Worm (Caenorhabditis elegans) whole organism, L4 larva: ENCODE data around the gene F45D11.11.

Source experiments
- Y75B8A.6 ChIP-seq: fragments of 200-800 bp; sonication (Bioruptor generic); IDR thresholded peaks from 2 replicates; pipeline ENCODE4 v1.3.6; 2022; ENCODE audit warnings: missing genetic modification reagents, missing genetic modification characterization, missing compliant biosample characterization
- daf-16 ChIP-seq, 3 experiments: sonication (generic microtip); optimal IDR thresholded peaks; 2 replicates each; lab custom pipeline; 2016 to 2017; ENCODE audit warnings: missing genetic modification characterization in 3 of 3, missing genetic modification reagents in 3 of 3, mild to moderate bottlenecking in 2 of 3, missing compliant biosample characterization in 2 of 3, missing biosample characterization in 1 of 3, moderate library complexity in 1 of 3
- dmd-6 ChIP-seq: fragments of 200-800 bp; sonication (Bioruptor generic); IDR thresholded peaks from 2 replicates; pipeline ENCODE4 v1.3.6; 2022; ENCODE audit warnings: missing genetic modification reagents, missing genetic modification characterization, missing compliant biosample characterization
- dmd-9 ChIP-seq: fragments of 200-800 bp; sonication (Bioruptor generic); IDR thresholded peaks from 2 replicates; pipeline ENCODE4 v1.3.6; 2022; ENCODE audit warnings: missing genetic modification reagents, missing genetic modification characterization, missing compliant biosample characterization
- hlh-30 ChIP-seq: sonication (generic microtip); optimal IDR thresholded peaks from 2 replicates; lab custom pipeline; 2017; ENCODE audit warnings: antibody characterized with exemption, mild to moderate bottlenecking, missing genetic modification characterization, missing compliant biosample characterization; ENCODE audit not compliant: insufficient read depth
- hmg-1.1 ChIP-seq: fragments of 200-800 bp; sonication (Bioruptor generic); IDR thresholded peaks from 2 replicates; pipeline ENCODE4 v1.3.6; 2022; ENCODE audit warnings: missing genetic modification reagents, missing genetic modification characterization, missing compliant biosample characterization
- lin-15B ChIP-seq: fragments of 150-350 bp; sonication (generic microtip); optimal IDR thresholded peaks from 3 replicates; lab custom pipeline; 2014; ENCODE audit warnings: missing biosample characterization, missing genetic modification characterization
- lin-38 ChIP-seq: fragments of 200-800 bp; sonication (Bioruptor generic); IDR thresholded peaks from 2 replicates; pipeline ENCODE4 v1.3.6; 2022; ENCODE audit warnings: missing genetic modification reagents, missing genetic modification characterization, missing compliant biosample characterization
- lir-3 ChIP-seq: sonication (generic microtip); optimal IDR thresholded peaks from 2 replicates; lab custom pipeline; 2016; ENCODE audit warnings: mild to moderate bottlenecking, missing genetic modification characterization, missing compliant biosample characterization
- mdt-29 ChIP-seq: fragments of 200-800 bp; sonication (Bioruptor generic); IDR thresholded peaks from 2 replicates; pipeline ENCODE4 v1.3.6; 2022; ENCODE audit warnings: missing genetic modification reagents, missing genetic modification characterization, missing compliant biosample characterization
- mxl-2 ChIP-seq: fragments of 200-800 bp; sonication (Bioruptor generic); conservative IDR thresholded peaks from 2 replicates; pipeline ENCODE4 v1.3.6; 2022; ENCODE audit warnings: missing genetic modification reagents, missing genetic modification characterization, missing compliant biosample characterization
- unc-39 ChIP-seq: sonication (generic microtip); optimal IDR thresholded peaks from 2 replicates; lab custom pipeline; 2017; ENCODE audit warnings: missing biosample characterization, missing genetic modification characterization
- zip-11 ChIP-seq: fragments of 200-800 bp; sonication (Bioruptor generic); IDR thresholded peaks from 2 replicates; pipeline ENCODE4 v1.3.6; 2022; ENCODE audit warnings: missing genetic modification characterization, missing compliant biosample characterization

Gene F45D11.11

DNA sequence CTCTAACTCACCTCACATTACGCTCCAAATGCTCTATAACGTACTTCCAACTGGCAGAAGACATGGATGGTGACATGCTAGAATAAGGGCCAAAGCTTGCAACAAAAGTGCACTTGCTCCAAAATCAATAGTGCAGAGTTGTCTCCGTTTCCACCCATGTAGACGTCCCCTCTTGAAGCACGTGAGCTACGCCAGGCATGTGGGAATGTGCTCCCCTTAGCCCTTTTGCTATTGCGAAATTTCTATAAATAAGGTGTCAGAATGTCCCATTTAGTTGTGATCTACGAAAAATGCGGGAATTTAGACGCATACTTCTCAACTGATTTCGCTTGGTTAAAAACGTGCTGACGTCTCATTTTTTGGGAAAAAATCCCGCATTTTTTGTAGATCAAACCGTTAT is 45.6 kb downstream of the F45D11.11 start:
- TF ChIP-seq zip-11 (no peak), mxl-2 (GFP tag; lab: Robert Waterston, UW) (no peak), lin-15B (no peak)

DNA sequence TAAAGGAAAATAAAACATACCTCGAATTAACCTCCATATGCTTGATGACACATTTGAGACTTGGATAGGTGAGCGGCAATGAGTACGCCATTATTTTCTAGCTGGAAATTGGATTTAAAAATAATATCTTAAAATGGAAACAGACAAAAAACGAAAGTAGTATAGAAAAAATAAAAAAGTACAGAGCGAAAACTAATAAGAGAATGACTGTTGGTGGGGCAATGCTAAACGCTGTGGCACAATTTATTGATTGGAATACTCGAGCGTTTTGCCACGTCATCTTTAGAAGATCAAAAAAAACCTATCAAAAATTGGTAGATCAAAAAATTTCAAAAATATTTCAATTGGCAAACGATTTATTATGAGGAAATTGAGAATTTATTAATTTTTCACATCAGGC is 47.9 kb downstream of the F45D11.11 start, which contains the start of gene fbxc-32:
Gene fbxc-32 (minus strand): TSS at position 101 of the 400 bp plus-strand sequence.
- TF ChIP-seq mdt-29 (GFP tag; lab: Robert Waterston, UW) (no peak), daf-16 (GFP tag; optimal IDR thresholded peaks at IDR 0.05; lab: Kevin White, UChicago) (no peak), daf-16 (tag; optimal IDR thresholded peaks at IDR 0.05; lab: Kevin White, UChicago) (no peak), Y75B8A.6 (GFP tag; lab: Robert Waterston, UW) (no peak), mxl-2 (GFP tag; lab: Robert Waterston, UW) (no peak), hmg-1.1 (no peak), dmd-9 (no peak), hlh-30 (tag; lab: Kevin White, UChicago) (no peak), lin-38 (GFP tag; lab: Robert Waterston, UW) (no peak), lir-3 (tag; lab: Kevin White, UChicago) (no peak), dmd-6 (GFP tag; lab: Robert Waterston, UW) (no peak), unc-39 (tag; lab: Kevin White, UChicago) (no peak)
